2 fruit fly cellular contexts compared by ENCODE assay signal in the genomic region with DNA sequence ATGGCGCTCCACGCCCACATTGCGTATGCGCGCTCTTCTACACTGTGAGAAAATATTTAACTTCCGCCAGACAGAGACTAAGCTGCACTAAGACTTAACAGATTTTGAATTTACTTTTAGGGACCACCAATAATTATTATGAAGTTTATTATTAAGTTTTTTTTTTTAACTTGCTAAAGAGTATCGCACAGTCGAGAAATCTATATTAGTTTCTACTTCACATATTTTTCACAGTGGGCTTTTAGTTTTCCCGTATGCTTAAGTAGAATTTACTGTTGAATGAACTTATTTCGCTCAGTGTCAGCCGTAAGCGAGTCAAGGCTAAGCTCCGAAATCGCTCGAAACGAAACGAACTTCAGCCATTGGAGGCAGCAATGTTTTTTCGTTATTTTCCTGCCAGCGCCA.
TF ChIP-seq lines count a peak whose summit lies in the region.

No protein-coding gene starts in this region.

TF ChIP-seq in whole organism, embryonic, 481 proteins besides CTCF, POLR2A, EP300 and RAD21 (continued from another document and continues in another):
- peak; percentile 40 for TF ChIP-seq CG17829 (tag; optimal IDR thresholded peaks at IDR 0.05; lab: Kevin White, UChicago)
- TF ChIP-seq Hr51 (GFP tag; optimal IDR thresholded peaks at IDR 0.05; lab: Kevin White, UChicago), result peak; percentile 46 to 89
- TF ChIP-seq Atf6 (GFP tag; IDR thresholded peaks at IDR 0.05; lab: Robert Waterston, UW), result peak; percentile 83
- TF ChIP-seq CG31441 (GFP tag; IDR thresholded peaks at IDR 0.05; lab: Robert Waterston, UW), result peak; percentile 80
- no peak for TF ChIP-seq Sry-δ (GFP tag; optimal IDR thresholded peaks at IDR 0.05; lab: Kevin White, UChicago)
- TF ChIP-seq unc-4 (GFP tag; IDR thresholded peaks at IDR 0.05; lab: Robert Waterston, UW; ENCODE audit: partially characterized antibody), result no peak
- peak; percentile 64 for TF ChIP-seq ATbp (GFP tag; optimal IDR thresholded peaks at IDR 0.05; lab: Kevin White, UChicago)
- peak; percentile 84 for TF ChIP-seq CG14014 (GFP tag; IDR thresholded peaks at IDR 0.05; lab: Robert Waterston, UW)
- TF ChIP-seq tgo (GFP tag; IDR thresholded peaks at IDR 0.05; lab: Robert Waterston, UW), result peak; percentile 80
- TF ChIP-seq chm (GFP tag; IDR thresholded peaks at IDR 0.05; lab: Robert Waterston, UW), result 0 out of 2 replicates have a peak, but pooled peaks have one; percentile 48
- peak; percentile 88 for TF ChIP-seq CG11504 (tag; optimal IDR thresholded peaks at IDR 0.05; lab: Kevin White, UChicago)
- peak; percentile 42; the same call in 2 of the 3 replicates for TF ChIP-seq croc (GFP tag; conservative IDR thresholded peaks at IDR 0.05; lab: Robert Waterston, UW)
- TF ChIP-seq grau (tag; optimal IDR thresholded peaks at IDR 0.05; lab: Kevin White, UChicago), result peak; percentile 79
- TF ChIP-seq CG16815 (GFP tag; optimal IDR thresholded peaks at IDR 0.05; lab: Kevin White, UChicago), result peak; percentile 48
- TF ChIP-seq hbn (GFP tag; IDR thresholded peaks at IDR 0.05; lab: Robert Waterston, UW; ENCODE audit: partially characterized antibody), result no peak
- peak; percentile 62 for TF ChIP-seq CG13624 (GFP tag; optimal IDR thresholded peaks at IDR 0.05; lab: Kevin White, UChicago)
- peak; percentile 64 for TF ChIP-seq stc (GFP tag; IDR thresholded peaks at IDR 0.05; lab: Robert Waterston, UW)
- no peak for TF ChIP-seq yki (optimal IDR thresholded peaks at IDR 0.05; lab: Kevin White, UChicago)
- TF ChIP-seq trem (tag; optimal IDR thresholded peaks at IDR 0.05; lab: Kevin White, UChicago), result no peak
- no peak for TF ChIP-seq slou (GFP tag; optimal IDR thresholded peaks at IDR 0.05; lab: Kevin White, UChicago)
- peak; percentile 71 for TF ChIP-seq phol (tag; optimal IDR thresholded peaks at IDR 0.05; lab: Kevin White, UChicago)
- no peak for TF ChIP-seq bbx (GFP tag; IDR thresholded peaks at IDR 0.05; lab: Robert Waterston, UW; ENCODE audit: partially characterized antibody)
- TF ChIP-seq CG9817 (tag; optimal IDR thresholded peaks at IDR 0.05; lab: Kevin White, UChicago), result peak; percentile 59
- no peak for TF ChIP-seq nerfin-1 (tag; optimal IDR thresholded peaks at IDR 0.05; lab: Kevin White, UChicago)
- TF ChIP-seq Abd-B (GFP tag; optimal IDR thresholded peaks at IDR 0.05; lab: Kevin White, UChicago), result peak; percentile 45
- TF ChIP-seq CG5180 (GFP tag; optimal IDR thresholded peaks at IDR 0.05; lab: Kevin White, UChicago), result peak; percentile 68
- TF ChIP-seq CG7786 (GFP tag; optimal IDR thresholded peaks at IDR 0.05; lab: Kevin White, UChicago), result peak; percentile 63
- peak; percentile 78 for TF ChIP-seq Dek (tag; optimal IDR thresholded peaks at IDR 0.05; lab: Kevin White, UChicago)
- TF ChIP-seq Myb (GFP tag; optimal IDR thresholded peaks at IDR 0.05; lab: Kevin White, UChicago), result peak; percentile 33
- peak; percentile 65 for TF ChIP-seq CG10267 (tag; optimal IDR thresholded peaks at IDR 0.05; lab: Kevin White, UChicago)
- peak; percentile 53 for TF ChIP-seq NFAT (GFP tag; IDR thresholded peaks at IDR 0.05; lab: Robert Waterston, UW)
- peak; percentile 16 for TF ChIP-seq NK7.1 (GFP tag; optimal IDR thresholded peaks at IDR 0.05; lab: Kevin White, UChicago)
- peak; percentile 79 for TF ChIP-seq sob (GFP tag; IDR thresholded peaks at IDR 0.05; lab: Robert Waterston, UW)
- TF ChIP-seq Xbp1 (GFP tag; optimal IDR thresholded peaks at IDR 0.05; lab: Kevin White, UChicago), result peak; percentile 57
- no peak for TF ChIP-seq p53 (GFP tag; optimal IDR thresholded peaks at IDR 0.05; lab: Kevin White, UChicago)
- peak; percentile 17 for TF ChIP-seq CG4424 (GFP tag; optimal IDR thresholded peaks at IDR 0.05; lab: Kevin White, UChicago)
- TF ChIP-seq CG6689 (GFP tag; IDR thresholded peaks at IDR 0.05; lab: Robert Waterston, UW), result peak; percentile 73
- TF ChIP-seq CG11456 (GFP tag; IDR thresholded peaks at IDR 0.05; lab: Robert Waterston, UW), result peak; percentile 61; the same call in 1 of the 3 replicates
- TF ChIP-seq lab (GFP tag; optimal IDR thresholded peaks at IDR 0.05; lab: Kevin White, UChicago), result peak; percentile 90
- peak; percentile 46 for TF ChIP-seq CG11247 (GFP tag; IDR thresholded peaks at IDR 0.05; lab: Robert Waterston, UW)
- no peak for TF ChIP-seq CkIIα-i1 (GFP tag; IDR thresholded peaks at IDR 0.05; lab: Robert Waterston, UW)
- TF ChIP-seq Adf1 (GFP tag; IDR thresholded peaks at IDR 0.05; lab: Robert Waterston, UW), result peak; percentile 47
- no peak for TF ChIP-seq pita (GFP tag; optimal IDR thresholded peaks at IDR 0.05; lab: Kevin White, UChicago)
- TF ChIP-seq ken (GFP tag; IDR thresholded peaks at IDR 0.05; lab: Robert Waterston, UW), result 0 out of 3 replicates have a peak, but pooled peaks have one; percentile 33
- peak; percentile 72 for TF ChIP-seq CG3847 (GFP tag; IDR thresholded peaks at IDR 0.05; lab: Robert Waterston, UW)
- no peak for TF ChIP-seq mld (GFP tag; IDR thresholded peaks at IDR 0.05; lab: Robert Waterston, UW; ENCODE audit: partially characterized antibody)
- peak; percentile 71 for TF ChIP-seq Asciz (GFP tag; optimal IDR thresholded peaks at IDR 0.05; lab: Kevin White, UChicago)
- peak; percentile 92 for TF ChIP-seq CG7556 (GFP tag; optimal IDR thresholded peaks at IDR 0.05; lab: Kevin White, UChicago)
- peak; percentile 20 for TF ChIP-seq CG2875 (GFP tag; optimal IDR thresholded peaks at IDR 0.05; lab: Kevin White, UChicago)
- peak; percentile 44 for TF ChIP-seq CG9609 (GFP tag; optimal IDR thresholded peaks at IDR 0.05; lab: Kevin White, UChicago)
- TF ChIP-seq shn (GFP tag; optimal IDR thresholded peaks at IDR 0.05; lab: Kevin White, UChicago), result peak; percentile 38
- peak; percentile 72 for TF ChIP-seq esg (GFP tag; conservative IDR thresholded peaks at IDR 0.05; lab: Robert Waterston, UW)
- peak; percentile 43 for TF ChIP-seq MBD-R2 (GFP tag; IDR thresholded peaks at IDR 0.05; lab: Robert Waterston, UW)
- peak; percentile 77 for TF ChIP-seq CG17359 (tag; optimal IDR thresholded peaks at IDR 0.05; lab: Kevin White, UChicago)
- peak; percentile 84 for TF ChIP-seq gem (tag; optimal IDR thresholded peaks at IDR 0.05; lab: Kevin White, UChicago)
- no peak for TF ChIP-seq toy (GFP tag; IDR thresholded peaks at IDR 0.05; lab: Robert Waterston, UW)
- peak; percentile 58 for TF ChIP-seq CG14667 (GFP tag; IDR thresholded peaks at IDR 0.05; lab: Robert Waterston, UW)
- TF ChIP-seq BtbVII (GFP tag; optimal IDR thresholded peaks at IDR 0.05; lab: Kevin White, UChicago), result peak; percentile 79
- peak; percentile 87 for TF ChIP-seq CG7839 (tag; optimal IDR thresholded peaks at IDR 0.05; lab: Kevin White, UChicago)
- TF ChIP-seq CG30403 (GFP tag; optimal IDR thresholded peaks at IDR 0.05; lab: Kevin White, UChicago), result peak; percentile 68
- TF ChIP-seq CG7987 (GFP tag; optimal IDR thresholded peaks at IDR 0.05; lab: Kevin White, UChicago), result peak; percentile 15
- no peak for TF ChIP-seq Spps (tag; optimal IDR thresholded peaks at IDR 0.05; lab: Kevin White, UChicago)
- no peak for TF ChIP-seq ac (GFP tag; optimal IDR thresholded peaks at IDR 0.05; lab: Kevin White, UChicago)

TF ChIP-seq in whole organism, prepupa, 60 proteins besides CTCF, POLR2A, EP300 and RAD21 (continued from another document):
- TF ChIP-seq fd59A (GFP tag; optimal IDR thresholded peaks at IDR 0.05; lab: Kevin White, UChicago) (peak; percentile 35), Ets21C (GFP tag; optimal IDR thresholded peaks at IDR 0.05; lab: Kevin White, UChicago) (no peak), svp (GFP tag; lab: Kevin White, UChicago) (peak; percentile 77), net (GFP tag; optimal IDR thresholded peaks at IDR 0.05; lab: Kevin White, UChicago) (no peak), Lpt (GFP tag; optimal IDR thresholded peaks at IDR 0.05; lab: Kevin White, UChicago) (no peak), Eip93F (GFP tag; optimal IDR thresholded peaks at IDR 0.05; lab: Kevin White, UChicago) (no peak), Hr39 (GFP tag; optimal IDR thresholded peaks at IDR 0.05; lab: Kevin White, UChicago) (no peak), CG11294 (GFP tag; IDR thresholded peaks at IDR 0.05; lab: Robert Waterston, UW) (no peak; the same call in 1 of the 2 replicates), pdm3 (GFP tag; optimal IDR thresholded peaks at IDR 0.05; lab: Kevin White, UChicago) (peak; percentile 21), CG8632 (GFP tag; optimal IDR thresholded peaks at IDR 0.05; lab: Kevin White, UChicago) (peak; percentile 26), CG3032 (tag; optimal IDR thresholded peaks at IDR 0.05; lab: Kevin White, UChicago) (no peak), CG11902 (GFP tag; optimal IDR thresholded peaks at IDR 0.05; lab: Kevin White, UChicago) (no peak), CG34406 (GFP tag; optimal IDR thresholded peaks at IDR 0.05; lab: Kevin White, UChicago) (peak; percentile 45), esn (GFP tag; optimal IDR thresholded peaks at IDR 0.05; lab: Kevin White, UChicago) (no peak), CG4318 (GFP tag; optimal IDR thresholded peaks at IDR 0.05; lab: Kevin White, UChicago) (peak; percentile 6), CG31627 (GFP tag; optimal IDR thresholded peaks at IDR 0.05; lab: Kevin White, UChicago) (peak; percentile 4), cyc (GFP tag; optimal IDR thresholded peaks at IDR 0.05; lab: Kevin White, UChicago) (no peak), eg (GFP tag; IDR thresholded peaks at IDR 0.05; lab: Robert Waterston, UW) (peak; percentile 52; the same call in 2 of the 3 replicates), Sox14 (GFP tag; optimal IDR thresholded peaks at IDR 0.05; lab: Kevin White, UChicago) (peak; percentile 20), spab (GFP tag; optimal IDR thresholded peaks at IDR 0.05; lab: Kevin White, UChicago) (peak; percentile 49), CG6163 (GFP tag; IDR thresholded peaks at IDR 0.05; lab: Robert Waterston, UW) (0 out of 3 replicates have a peak, but pooled peaks have one; percentile 7), Eip78C (GFP tag; lab: Kevin White, UChicago) (peak; percentile 19), lz (GFP tag; optimal IDR thresholded peaks at IDR 0.05; lab: Kevin White, UChicago) (peak; percentile 43), CG32006 (GFP tag; optimal IDR thresholded peaks at IDR 0.05; lab: Kevin White, UChicago) (peak; percentile 64), CG10631 (GFP tag; optimal IDR thresholded peaks at IDR 0.05; lab: Kevin White, UChicago) (peak; percentile 37), OdsH (GFP tag; optimal IDR thresholded peaks at IDR 0.05; lab: Kevin White, UChicago) (no peak), fkh (GFP tag; optimal IDR thresholded peaks at IDR 0.05; lab: Kevin White, UChicago) (no peak), fd85E (GFP tag; optimal IDR thresholded peaks at IDR 0.05; lab: Kevin White, UChicago) (no peak), achi (GFP tag; optimal IDR thresholded peaks at IDR 0.05; lab: Kevin White, UChicago) (peak; percentile 37), CG3919 (GFP tag; optimal IDR thresholded peaks at IDR 0.05; lab: Kevin White, UChicago) (peak; percentile 15), Hr38 (GFP tag; optimal IDR thresholded peaks at IDR 0.05; lab: Kevin White, UChicago) (no peak), Eip75B (GFP tag; optimal IDR thresholded peaks at IDR 0.05; lab: Kevin White, UChicago) (peak; percentile 56), Blimp-1 (GFP tag; optimal IDR thresholded peaks at IDR 0.05; lab: Kevin White, UChicago) (no peak), CG16779 (tag; optimal IDR thresholded peaks at IDR 0.05; lab: Kevin White, UChicago) (peak; percentile 32), topi (GFP tag; optimal IDR thresholded peaks at IDR 0.05; lab: Kevin White, UChicago) (no peak), CG6854 (GFP tag; optimal IDR thresholded peaks at IDR 0.05; lab: Kevin White, UChicago) (no peak), CG10669 (GFP tag; optimal IDR thresholded peaks at IDR 0.05; lab: Kevin White, UChicago) (peak; percentile 44), Sox102F (GFP tag; optimal IDR thresholded peaks at IDR 0.05; lab: Kevin White, UChicago) (peak; percentile 49), CG1621 (tag; optimal IDR thresholded peaks at IDR 0.05; lab: Kevin White, UChicago) (no peak), CG6808 (GFP tag; optimal IDR thresholded peaks at IDR 0.05; lab: Kevin White, UChicago) (peak; percentile 29)
